Worm (Caenorhabditis elegans) whole organism, L2 larva: ENCODE data around the gene F55F1.2.

Experiments
- ceh-16 ChIP-seq: fragments of 150-350 bp; optimal IDR thresholded peaks from 2 replicates; lab custom pipeline; 2014; ENCODE audit warnings: missing biosample characterization, missing genetic modification characterization
- egl-27 ChIP-seq: sonication (generic microtip); optimal IDR thresholded peaks from 3 replicates; lab custom pipeline; 2017; ENCODE audit warnings: missing biosample characterization, missing genetic modification reagents, missing genetic modification characterization
- lsy-2 ChIP-seq, 2 experiments: fragments of 150-350 bp in 1 of 2; sonication (generic microtip) in 1 of 2; optimal IDR thresholded peaks; 2 replicates each; lab custom pipeline; 2014 to 2017; ENCODE audit warnings: missing biosample characterization in 2 of 2, missing genetic modification characterization in 2 of 2
- mab-5 ChIP-seq: fragments of 150-350 bp; optimal IDR thresholded peaks from 2 replicates; lab custom pipeline; 2014; ENCODE audit warnings: missing biosample characterization, missing genetic modification characterization
- nhr-25 ChIP-seq: fragments of 150-350 bp; sonication (generic microtip); optimal IDR thresholded peaks from 3 replicates; lab custom pipeline; 2014; ENCODE audit warnings: missing biosample characterization, missing genetic modification characterization
- nhr-77 ChIP-seq: fragments of 150-350 bp; optimal IDR thresholded peaks from 2 replicates; lab custom pipeline; 2014; ENCODE audit warnings: missing biosample characterization, missing genetic modification characterization
- sem-4 ChIP-seq: fragments of 150-350 bp; optimal IDR thresholded peaks from 2 replicates; lab custom pipeline; 2014; ENCODE audit warnings: missing biosample characterization, missing genetic modification reagents, missing genetic modification characterization
- ztf-4 ChIP-seq: fragments of 150-350 bp; optimal IDR thresholded peaks from 2 replicates; lab custom pipeline; 2014; ENCODE audit warnings: missing biosample characterization, missing genetic modification characterization

DNA sequence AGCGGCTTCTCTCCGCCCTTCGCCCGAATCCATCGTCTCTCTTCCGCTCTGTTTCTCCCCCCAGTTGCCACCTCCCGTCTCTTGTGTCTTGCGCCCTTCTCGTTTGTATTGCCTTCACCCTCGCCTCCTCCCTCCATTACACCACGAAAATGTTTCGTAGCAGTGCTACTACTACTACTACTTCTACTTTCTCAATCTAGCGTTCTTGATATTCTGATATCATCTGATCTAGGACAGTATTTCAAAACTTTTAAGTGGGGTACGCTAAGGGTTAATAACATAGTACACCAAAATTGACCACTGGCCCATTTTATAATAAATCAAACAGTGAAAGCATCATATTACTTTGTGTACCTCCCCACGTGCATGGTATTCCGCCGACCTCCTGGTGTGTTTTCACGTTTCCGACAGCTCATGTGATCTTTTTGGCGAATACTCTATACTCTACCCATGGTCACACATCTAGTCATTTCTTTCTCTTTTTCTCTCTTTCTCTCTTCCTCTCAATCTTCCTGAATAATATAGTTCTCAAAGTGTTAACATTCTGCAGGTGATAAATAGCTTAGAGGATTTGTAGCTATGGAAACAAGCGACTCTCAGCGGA lies 32.8 kb upstream of the F55F1.2 start, which contains the start of gene C14A11.2:
- TF ChIP-seq egl-27 (tag; lab: Kevin White, UChicago) (no peak), ztf-4 (tag; lab: Kevin White, UChicago) (no peak), ceh-16 (tag; lab: Kevin White, UChicago) (no peak), lsy-2 (tag; optimal IDR thresholded peaks at IDR 0.05; lab: Kevin White, UChicago) (peak in 1 of 2 experiments; percentile 11), nhr-25 (peak; percentile 42), nhr-77 (tag; lab: Kevin White, UChicago) (no peak), mab-5 (no peak), sem-4 (no peak)
